Worm (Caenorhabditis elegans) whole organism, early embryonic: ENCODE measurements around the gene unc-52.

ENCODE experiments used
- B0310.2 ChIP-seq: sonication (generic microtip); optimal IDR thresholded peaks from 2 replicates; lab custom pipeline; 2016; ENCODE audit warnings: mild to moderate bottlenecking, missing genetic modification characterization, missing compliant biosample characterization
- ama-1 ChIP-seq: fragments of 150-350 bp; optimal IDR thresholded peaks from 2 replicates; lab custom pipeline; 2014
- ceh-13 ChIP-seq: fragments of 200-800 bp; sonication (Bioruptor generic); optimal IDR thresholded peaks from 2 replicates; lab custom pipeline; 2018; ENCODE audit warnings: mild to moderate bottlenecking, missing genetic modification characterization, missing compliant biosample characterization
- ets-7 ChIP-seq: sonication (generic microtip); optimal IDR thresholded peaks from 2 replicates; lab custom pipeline; 2016; ENCODE audit warnings: missing genotype, missing genetic modification characterization, missing compliant biosample characterization
- hmbx-1 ChIP-seq: sonication (generic microtip); optimal IDR thresholded peaks from 2 replicates; lab custom pipeline; 2016; ENCODE audit warnings: mild to moderate bottlenecking, missing genetic modification characterization, missing compliant biosample characterization
- pes-1 ChIP-seq: fragments of 200-800 bp; sonication (Bioruptor generic); IDR thresholded peaks from 2 replicates; pipeline ENCODE4 v1.3.6; 2022; ENCODE audit warnings: missing genetic modification reagents, missing genetic modification characterization, missing compliant biosample characterization
- tbx-11 ChIP-seq: fragments of 200-800 bp; sonication (Bioruptor generic); IDR thresholded peaks from 2 replicates; pipeline ENCODE4 v1.3.6; 2022; ENCODE audit warnings: missing genetic modification characterization, missing compliant biosample characterization
- tra-4 ChIP-seq: sonication (generic microtip); optimal IDR thresholded peaks from 2 replicates; lab custom pipeline; 2017; ENCODE audit warnings: missing genetic modification characterization, missing compliant biosample characterization

ce11 chrII:14610492-14611142 is 73.6 kb downstream of the unc-52 start:
- TF ChIP-seq tbx-11 (GFP tag; lab: Robert Waterston, UW) = no peak
- TF ChIP-seq ama-1 (lab: Kevin White, UChicago) = no peak
- TF ChIP-seq ceh-13 (GFP tag; lab: Kevin White, UChicago) = no peak
- no peak for TF ChIP-seq hmbx-1 (tag; lab: Kevin White, UChicago)
- no peak for TF ChIP-seq pes-1 (GFP tag; lab: Robert Waterston, UW)
- no peak for TF ChIP-seq ets-7 (tag; lab: Kevin White, UChicago)
- no peak for TF ChIP-seq tra-4 (tag; lab: Kevin White, UChicago)
- TF ChIP-seq B0310.2 = no peak
